Worm (Caenorhabditis elegans) whole organism, L4/young adult: ENCODE data around the gene C25E10.16.

Experiments
- W03F9.2 ChIP-seq: fragments of 150-350 bp; optimal IDR thresholded peaks from 2 replicates; lab custom pipeline; 2014; ENCODE audit warnings: missing biosample characterization, missing genetic modification characterization
- dao-5 ChIP-seq: sonication (generic microtip); optimal IDR thresholded peaks from 2 replicates; lab custom pipeline; 2016; ENCODE audit warnings: missing genotype, missing genetic modification characterization, moderate library complexity, missing compliant biosample characterization
- him-1 ChIP-seq: sonication (generic microtip); optimal IDR thresholded peaks from 2 replicates; lab custom pipeline; 2016; ENCODE audit warnings: missing genotype, missing genetic modification reagents, missing genetic modification characterization, missing compliant biosample characterization

Gene C25E10.16

ce11 chrV:9033267-9033666 lies 26.1 kb downstream of the C25E10.16 start, which contains the start of gene C25E10.4:
TSS of gene C25E10.4 (plus strand) at chrV:9033567.
- TF ChIP-seq him-1 (tag; lab: Kevin White, UChicago) (no peak), W03F9.2 (tag; lab: Kevin White, UChicago) (no peak), dao-5 (tag; lab: Kevin White, UChicago) (no peak)

- no peak for TF ChIP-seq W03F9.2 (tag; lab: Kevin White, UChicago)
- TF ChIP-seq him-1 (tag; lab: Kevin White, UChicago): no peak
- no peak for TF ChIP-seq dao-5 (tag; lab: Kevin White, UChicago)
Measured at ce11 chrV:9030248-9030647, 29.1 kb downstream of the C25E10.16 start, which contains the start of gene C25E10.5. TSS of gene C25E10.5 (plus strand) at chrV:9030548.

- TF ChIP-seq dao-5 (tag; lab: Kevin White, UChicago) (no peak), W03F9.2 (tag; lab: Kevin White, UChicago) (no peak), him-1 (tag; lab: Kevin White, UChicago) (no peak)
Measured at ce11 chrV:9024713-9025112, 34.7 kb downstream of the C25E10.16 start, which contains the start of gene bus-1. TSS of gene bus-1 (minus strand) at chrV:9024813.

DNA sequence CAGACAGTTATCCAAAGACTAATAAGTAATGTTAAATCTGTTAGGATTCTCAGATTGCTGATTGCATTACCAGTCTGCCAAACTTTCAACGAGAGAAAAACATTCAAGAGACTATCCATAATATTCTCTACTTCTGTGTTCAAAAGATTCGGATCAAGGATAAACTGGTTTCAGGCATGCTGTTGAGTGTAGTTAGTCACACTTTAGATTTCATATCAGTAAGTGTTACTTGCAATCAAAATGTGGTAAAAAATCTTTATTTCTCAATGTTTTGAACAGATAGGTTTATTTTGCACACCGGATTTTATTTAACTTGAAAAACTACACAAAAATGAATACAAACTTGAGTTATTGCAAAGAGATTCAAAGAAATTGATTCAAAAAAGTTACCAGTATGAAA lies 37.3 kb downstream of the C25E10.16 start, which contains the start of gene oac-41:
oac-41 (minus strand) TSS at position 101 of the 400 bp plus-strand sequence.
- no peak for TF ChIP-seq dao-5 (tag; lab: Kevin White, UChicago)
- TF ChIP-seq W03F9.2 (tag; lab: Kevin White, UChicago): no peak
- no peak for TF ChIP-seq him-1 (tag; lab: Kevin White, UChicago)

- TF ChIP-seq him-1 (tag; lab: Kevin White, UChicago) (no peak), W03F9.2 (tag; lab: Kevin White, UChicago) (no peak), dao-5 (tag; lab: Kevin White, UChicago) (no peak)
Measured at ce11 chrV:9018871-9019270, 40.5 kb downstream of the C25E10.16 start.

DNA sequence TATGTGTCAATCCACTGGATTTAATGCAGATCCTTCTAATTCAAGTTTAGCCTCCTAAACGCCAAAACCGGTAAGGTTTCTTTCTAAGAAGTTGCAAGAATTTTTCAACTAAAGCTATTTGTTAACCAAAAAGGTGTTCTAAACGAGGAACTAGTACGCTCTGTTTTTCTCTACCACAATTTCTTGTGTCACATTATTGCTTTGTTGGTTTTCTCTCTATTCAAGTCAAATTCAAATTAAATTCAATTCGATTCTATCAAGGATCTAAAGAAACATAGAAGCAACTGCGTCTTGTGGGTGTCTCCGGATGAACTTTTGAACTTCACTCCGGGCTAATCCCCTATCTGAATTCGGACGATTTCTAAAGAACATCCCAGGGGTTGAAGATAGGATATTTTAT lies 42.9 kb downstream of the C25E10.16 start, which contains the start of gene oac-40:
oac-40 (plus strand) TSS at position 301 of the 400 bp plus-strand sequence.
- TF ChIP-seq W03F9.2 (tag; lab: Kevin White, UChicago): no peak
- TF ChIP-seq him-1 (tag; lab: Kevin White, UChicago): no peak
- no peak for TF ChIP-seq dao-5 (tag; lab: Kevin White, UChicago)

DNA sequence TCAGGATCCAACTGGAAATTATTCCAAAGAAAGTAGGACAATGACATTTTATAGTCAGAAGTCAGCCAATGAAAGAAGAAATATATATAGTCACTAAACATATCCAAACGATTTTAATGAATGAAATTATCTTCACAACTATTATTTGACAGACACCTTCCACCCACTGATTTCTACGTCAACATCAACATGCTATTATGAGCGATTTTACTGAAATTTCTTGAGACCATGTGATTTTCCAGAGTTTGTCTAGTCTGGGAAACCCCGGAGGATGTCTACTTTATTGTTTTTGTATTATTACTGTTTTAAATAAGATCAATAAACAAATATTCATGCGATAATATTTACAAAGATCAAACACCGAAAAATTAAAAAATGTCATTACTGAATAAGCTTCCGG lies 43.8 kb downstream of the C25E10.16 start, which contains the start of gene srt-18:
srt-18 (minus strand) TSS at position 101 of the 400 bp plus-strand sequence.
- TF ChIP-seq him-1 (tag; lab: Kevin White, UChicago) (no peak), W03F9.2 (tag; lab: Kevin White, UChicago) (no peak), dao-5 (tag; lab: Kevin White, UChicago) (no peak)

ce11 chrV:9013765-9014164 lies 45.6 kb downstream of the C25E10.16 start, which contains the start of gene srh-201:
TSS of gene srh-201 (minus strand) at chrV:9013865.
- TF ChIP-seq W03F9.2 (tag; lab: Kevin White, UChicago) (no peak), dao-5 (tag; lab: Kevin White, UChicago) (no peak), him-1 (tag; lab: Kevin White, UChicago) (no peak)

DNA sequence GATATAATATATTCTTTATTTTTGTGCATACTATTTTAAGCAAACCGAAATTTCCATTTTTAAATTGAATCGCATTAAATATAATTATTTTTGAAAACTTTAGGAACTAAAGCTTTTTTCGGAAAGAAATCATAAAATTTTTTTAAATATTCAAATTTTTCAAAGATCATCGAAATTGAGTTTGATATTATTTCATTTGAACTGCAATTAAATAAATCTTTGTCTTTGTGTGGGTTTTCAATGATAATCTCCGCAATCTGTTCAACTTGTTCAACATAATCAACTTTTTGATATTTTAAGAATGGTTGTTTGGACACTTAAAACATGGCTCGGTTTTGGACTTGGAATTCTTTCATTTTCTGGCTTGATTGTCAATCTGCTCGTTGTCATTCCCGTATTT lies 50.2 kb downstream of the C25E10.16 start, which contains the start of gene srx-2:
srx-2 (plus strand) TSS at position 301 of the 400 bp plus-strand sequence.
- TF ChIP-seq him-1 (tag; lab: Kevin White, UChicago) (no peak), W03F9.2 (tag; lab: Kevin White, UChicago) (no peak), dao-5 (tag; lab: Kevin White, UChicago) (no peak)
